Worm (Caenorhabditis elegans) whole organism, young adult: ENCODE results near the gene F56A8.5.
"Not testable (repeated sequence)": the region's sequence is repeated elsewhere in the genome, so short reads cannot be mapped to it uniquely, and the experiment has no call there.

Experiments
- F23B12.7 ChIP-seq: sonication (generic microtip); optimal IDR thresholded peaks from 2 replicates; lab custom pipeline; 2017; ENCODE audit warnings: missing genetic modification characterization, mild to moderate bottlenecking, missing compliant biosample characterization, antibody characterized with exemption, moderate library complexity; ENCODE audit not compliant: insufficient read depth
- F55B11.4 ChIP-seq: sonication (generic microtip); optimal IDR thresholded peaks from 2 replicates; lab custom pipeline; 2016; ENCODE audit warnings: missing compliant biosample characterization, missing genetic modification characterization, borderline replicate concordance; ENCODE audit not compliant: insufficient read depth
- ama-1 ChIP-seq, 3 experiments: fragments of 150-350 bp in 1 of 3; sonication (generic microtip) in 2 of 3; optimal IDR thresholded peaks; 2 replicates each; lab custom pipeline; 2014 to 2018; ENCODE audit warnings: missing biosample characterization in 2 of 3, missing genetic modification characterization in 2 of 3, missing genetic modification reagents in 2 of 3
- ccch-3 ChIP-seq: fragments of 200-800 bp; sonication (Bioruptor generic); optimal IDR thresholded peaks from 2 replicates; lab custom pipeline; 2018; ENCODE audit warnings: mild to moderate bottlenecking, missing genetic modification characterization, missing compliant biosample characterization
- ceh-27 ChIP-seq: fragments of 200-800 bp; sonication (Bioruptor generic); optimal IDR thresholded peaks from 2 replicates; lab custom pipeline; 2018; ENCODE audit warnings: mild to moderate bottlenecking, missing genetic modification characterization, moderate library complexity, missing compliant biosample characterization
- hrde-1 ChIP-seq: sonication (generic microtip); optimal IDR thresholded peaks from 2 replicates; lab custom pipeline; 2016; ENCODE audit warnings: missing genetic modification characterization, mild to moderate bottlenecking, missing compliant biosample characterization, moderate library complexity, missing genotype, missing genetic modification reagents, borderline replicate concordance
- pbrm-1 ChIP-seq: fragments of 200-800 bp; sonication (Bioruptor generic); IDR thresholded peaks from 2 replicates; pipeline ENCODE4 v1.3.6; 2022; ENCODE audit warnings: missing genetic modification reagents, missing genetic modification characterization, missing compliant biosample characterization
- pha-4 ChIP-seq: fragments of 150-350 bp; sonication (generic microtip); optimal IDR thresholded peaks from 2 replicates; lab custom pipeline; 2014; ENCODE audit warnings: missing biosample characterization, missing genetic modification reagents, missing genetic modification characterization
- unc-62 ChIP-seq: fragments of 150-350 bp; optimal IDR thresholded peaks from 2 replicates; lab custom pipeline; 2014; ENCODE audit warnings: missing biosample characterization, missing genetic modification reagents, missing genetic modification characterization
- ztf-25 ChIP-seq: fragments of 200-800 bp; sonication (Bioruptor generic); IDR thresholded peaks from 2 replicates; pipeline ENCODE4 v1.3.6; 2022; ENCODE audit warnings: missing genetic modification reagents, missing genetic modification characterization, missing compliant biosample characterization
- ztf-3 ChIP-seq: fragments of 200-800 bp; sonication (Bioruptor generic); optimal IDR thresholded peaks from 2 replicates; lab custom pipeline; 2018; ENCODE audit warnings: mild to moderate bottlenecking, missing genetic modification characterization, missing compliant biosample characterization

DNA sequence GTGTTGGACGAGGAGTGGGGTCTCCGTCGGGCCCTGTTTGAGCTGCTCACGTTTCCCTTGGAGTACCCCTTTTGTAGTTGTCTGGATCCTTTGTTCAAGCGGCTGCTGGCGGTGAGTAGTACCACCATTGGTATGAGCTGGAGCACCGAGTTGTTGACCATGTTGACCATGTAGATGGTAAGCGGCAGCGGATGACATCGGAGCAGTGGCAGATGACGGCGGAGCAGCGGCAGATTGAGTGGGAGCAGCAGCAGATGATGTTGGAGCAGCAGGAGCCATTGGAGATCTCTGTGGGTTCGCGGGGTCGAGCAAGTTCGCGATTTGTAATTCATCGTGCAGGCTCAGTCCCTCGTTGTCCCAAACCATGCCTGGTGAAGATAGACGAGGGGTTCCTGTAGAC lies 29.5 kb upstream of the F56A8.5 start:
- TF ChIP-seq pha-4; ama-1 (optimal IDR thresholded peaks at IDR 0.05; lab: Kevin White, UChicago); ama-1 (GFP tag; optimal IDR thresholded peaks at IDR 0.05; lab: Kevin White, UChicago); ztf-3; ceh-27; pbrm-1 (GFP tag; lab: Robert Waterston, UW); F55B11.4 (tag; lab: Kevin White, UChicago); F23B12.7; ztf-25; unc-62 (GFP tag; lab: Kevin White, UChicago); ccch-3; hrde-1 (tag; lab: Kevin White, UChicago): not testable (repeated sequence)
